Fruit fly (Drosophila melanogaster): ENCODE data around the gene dpr19.

dpr19 gene

dm6 chr2L:10428528-10428927 lies 52.6 kb downstream of the dpr19 start, which contains the start of gene CG5188 (continued):
- TF ChIP-seq Ets65A (GFP tag): no peak
- peak; percentile 45 for TF ChIP-seq Nf-YC (tag; optimal IDR thresholded peaks at IDR 0.05)
- TF ChIP-seq CG13624 (GFP tag; optimal IDR thresholded peaks at IDR 0.05): no peak
- peak; percentile 16; the same call in 1 of the 2 replicates for TF ChIP-seq Bgb (GFP tag; IDR thresholded peaks at IDR 0.05; ENCODE audit: partially characterized antibody)
- TF ChIP-seq CG2678 (tag; optimal IDR thresholded peaks at IDR 0.05): peak; percentile 67
- TF ChIP-seq gem (tag; optimal IDR thresholded peaks at IDR 0.05): peak; percentile 74
- TF ChIP-seq tin (GFP tag; optimal IDR thresholded peaks at IDR 0.05): peak; percentile 56
- no peak for TF ChIP-seq jing (GFP tag; optimal IDR thresholded peaks at IDR 0.05)
- TF ChIP-seq al (GFP tag; IDR thresholded peaks at IDR 0.05): 0 out of 2 replicates have a peak, but pooled peaks have one; percentile 31
- no peak for TF ChIP-seq Mrtf (GFP tag; IDR thresholded peaks at IDR 0.05)
- peak; percentile 42 for TF ChIP-seq gcm (GFP tag; optimal IDR thresholded peaks at IDR 0.05)
- TF ChIP-seq Dek (tag; optimal IDR thresholded peaks at IDR 0.05): peak; percentile 54
- TF ChIP-seq CG30020 (tag; optimal IDR thresholded peaks at IDR 0.05): peak; percentile 83
- TF ChIP-seq inv (GFP tag; IDR thresholded peaks at IDR 0.05; ENCODE audit: partially characterized antibody): no peak
- TF ChIP-seq CG1529 (GFP tag; optimal IDR thresholded peaks at IDR 0.05): peak; percentile 9
- TF ChIP-seq Dref (GFP tag; IDR thresholded peaks at IDR 0.05): no peak
- peak; percentile 37; the same call in 1 of the 3 replicates for TF ChIP-seq zfh1 (GFP tag; IDR thresholded peaks at IDR 0.05)
- no peak for TF ChIP-seq pros (GFP tag; optimal IDR thresholded peaks at IDR 0.05)
- TF ChIP-seq sqz (GFP tag; optimal IDR thresholded peaks at IDR 0.05): no peak
- TF ChIP-seq CG3838 (GFP tag; optimal IDR thresholded peaks at IDR 0.05): no peak
- TF ChIP-seq Ssrp (tag; optimal IDR thresholded peaks at IDR 0.05): peak; percentile 26
- peak; percentile 66; the same call in 1 of the 3 replicates for TF ChIP-seq Dbx (GFP tag; IDR thresholded peaks at IDR 0.05)
- TF ChIP-seq stc (GFP tag; IDR thresholded peaks at IDR 0.05): peak; percentile 62; the same call in 1 of the 2 replicates
- TF ChIP-seq run (tag; optimal IDR thresholded peaks at IDR 0.05): no peak
- peak; percentile 67 for TF ChIP-seq slbo (GFP tag; IDR thresholded peaks at IDR 0.05)
- TF ChIP-seq crc (GFP tag; optimal IDR thresholded peaks at IDR 0.05): no peak
- TF ChIP-seq CG11456 (GFP tag; IDR thresholded peaks at IDR 0.05): no peak
- TF ChIP-seq Chrac-16 (GFP tag; optimal IDR thresholded peaks at IDR 0.05): peak; percentile 19
- no peak for TF ChIP-seq Spps (tag; optimal IDR thresholded peaks at IDR 0.05)
- TF ChIP-seq CG4617 (GFP tag; optimal IDR thresholded peaks at IDR 0.05; ENCODE audit: borderline replicate concordance): peak; percentile 19
- no peak for TF ChIP-seq CG1792 (GFP tag; optimal IDR thresholded peaks at IDR 0.05)
- TF ChIP-seq PHDP (tag; optimal IDR thresholded peaks at IDR 0.05): peak; percentile 63
- TF ChIP-seq CG2889 (GFP tag; IDR thresholded peaks at IDR 0.05): no peak
- TF ChIP-seq Bdp1 (GFP tag; optimal IDR thresholded peaks at IDR 0.05): no peak
- no peak for TF ChIP-seq btn (GFP tag; optimal IDR thresholded peaks at IDR 0.05)
- no peak for TF ChIP-seq odd (GFP tag; optimal IDR thresholded peaks at IDR 0.05)
- TF ChIP-seq CG11695 (GFP tag; IDR thresholded peaks at IDR 0.05): peak; percentile 66; the same call in 2 of the 3 replicates
- TF ChIP-seq CG10565 (GFP tag; optimal IDR thresholded peaks at IDR 0.05): no peak
- TF ChIP-seq Awh (GFP tag; IDR thresholded peaks at IDR 0.05): no peak
- TF ChIP-seq kni (GFP tag; optimal IDR thresholded peaks at IDR 0.05): no peak
- peak; percentile 54 for TF ChIP-seq gfzf (GFP tag; optimal IDR thresholded peaks at IDR 0.05)
- peak; percentile 62; the same call in 1 of the 2 replicates for TF ChIP-seq CG13287 (GFP tag; IDR thresholded peaks at IDR 0.05; ENCODE audit: partially characterized antibody)
- TF ChIP-seq CG31441 (GFP tag; IDR thresholded peaks at IDR 0.05): peak; percentile 64
- peak; percentile 28 for TF ChIP-seq vfl (GFP tag; optimal IDR thresholded peaks at IDR 0.05)
- TF ChIP-seq CG18764 (GFP tag; optimal IDR thresholded peaks at IDR 0.05): peak; percentile 43
- peak; percentile 35 for TF ChIP-seq sug (tag; optimal IDR thresholded peaks at IDR 0.05)
- TF ChIP-seq hb (GFP tag; IDR thresholded peaks at IDR 0.05; ENCODE audit: partially characterized antibody): no peak
- no peak for TF ChIP-seq BtbVII (GFP tag; optimal IDR thresholded peaks at IDR 0.05)
- no peak for TF ChIP-seq NK7.1 (GFP tag; optimal IDR thresholded peaks at IDR 0.05)
- TF ChIP-seq ATbp (GFP tag; optimal IDR thresholded peaks at IDR 0.05): no peak
